ENCODE assay signal across 5 fruit fly cellular contexts in genomic region chr3R:17018902-17019527, dm6.
TF ChIP-seq lines count a peak whose summit lies in the region.

No protein-coding gene starts in this region.

- no peak for TF ChIP-seq CTCF in whole organism, embryonic (GFP tag; optimal IDR thresholded peaks at IDR 0.05; lab: Kevin White, UChicago)

TF ChIP-seq in whole organism, adult, 20 proteins besides CTCF, POLR2A, EP300 and RAD21:
- TF ChIP-seq CG33017 (tag; optimal IDR thresholded peaks at IDR 0.05; lab: Kevin White, UChicago) = no peak
- TF ChIP-seq CG5204 (GFP tag; optimal IDR thresholded peaks at IDR 0.05; lab: Kevin White, UChicago) = peak; percentile 7
- TF ChIP-seq kay (GFP tag; lab: Kevin White, UChicago; ENCODE audit: borderline replicate concordance) = peak; percentile 36
- no peak for TF ChIP-seq cic (GFP tag; optimal IDR thresholded peaks at IDR 0.05; lab: Kevin White, UChicago)
- TF ChIP-seq toe (GFP tag; optimal IDR thresholded peaks at IDR 0.05; lab: Kevin White, UChicago) = no peak
- no peak for TF ChIP-seq cnc (optimal IDR thresholded peaks at IDR 0.05; lab: Kevin White, UChicago)
TF ChIP-seq in whole organism, adult: peak in this region for 2.

TF ChIP-seq in whole organism, embryonic, 481 proteins besides CTCF, POLR2A, EP300 and RAD21:
- TF ChIP-seq Dfd (GFP tag; optimal IDR thresholded peaks at IDR 0.05; lab: Kevin White, UChicago) (no peak), Ets65A (GFP tag; lab: Kevin White, UChicago) (peak; percentile 55)

TF ChIP-seq in whole organism, prepupa, 60 proteins besides CTCF, POLR2A, EP300 and RAD21 (continues in another document):
- TF ChIP-seq CG32006 (GFP tag; optimal IDR thresholded peaks at IDR 0.05; lab: Kevin White, UChicago) (no peak), dac (GFP tag; optimal IDR thresholded peaks at IDR 0.05; lab: Kevin White, UChicago) (no peak), CG34406 (GFP tag; optimal IDR thresholded peaks at IDR 0.05; lab: Kevin White, UChicago) (no peak), CG4318 (GFP tag; optimal IDR thresholded peaks at IDR 0.05; lab: Kevin White, UChicago) (no peak), topi (GFP tag; optimal IDR thresholded peaks at IDR 0.05; lab: Kevin White, UChicago) (no peak), Ets96B (tag; optimal IDR thresholded peaks at IDR 0.05; lab: Kevin White, UChicago) (peak; percentile 48), Eip78C (GFP tag; lab: Kevin White, UChicago) (peak; percentile 78), Smox (GFP tag; optimal IDR thresholded peaks at IDR 0.05; lab: Kevin White, UChicago) (no peak), salr (GFP tag; optimal IDR thresholded peaks at IDR 0.05; lab: Kevin White, UChicago) (peak in 1 of 2 experiments; percentile 13), CG11294 (GFP tag; IDR thresholded peaks at IDR 0.05; lab: Robert Waterston, UW) (no peak), CG31627 (GFP tag; optimal IDR thresholded peaks at IDR 0.05; lab: Kevin White, UChicago) (no peak), CG1621 (tag; optimal IDR thresholded peaks at IDR 0.05; lab: Kevin White, UChicago) (peak; percentile 26), CG8632 (GFP tag; optimal IDR thresholded peaks at IDR 0.05; lab: Kevin White, UChicago) (peak; percentile 1), Eip93F (GFP tag; optimal IDR thresholded peaks at IDR 0.05; lab: Kevin White, UChicago) (no peak), CG6276 (GFP tag; optimal IDR thresholded peaks at IDR 0.05; lab: Kevin White, UChicago) (no peak), CG8119 (GFP tag; IDR thresholded peaks at IDR 0.05; lab: Robert Waterston, UW) (no peak), Blimp-1 (GFP tag; optimal IDR thresholded peaks at IDR 0.05; lab: Kevin White, UChicago) (no peak), Hr4 (GFP tag; optimal IDR thresholded peaks at IDR 0.05; lab: Kevin White, UChicago) (peak; percentile 22), CG9139 (GFP tag; optimal IDR thresholded peaks at IDR 0.05; lab: Kevin White, UChicago) (peak; percentile 56), Lpt (GFP tag; optimal IDR thresholded peaks at IDR 0.05; lab: Kevin White, UChicago) (no peak), CG6808 (GFP tag; optimal IDR thresholded peaks at IDR 0.05; lab: Kevin White, UChicago) (peak; percentile 63), CG6163 (GFP tag; IDR thresholded peaks at IDR 0.05; lab: Robert Waterston, UW) (no peak), achi (GFP tag; optimal IDR thresholded peaks at IDR 0.05; lab: Kevin White, UChicago) (peak; percentile 31), CG10631 (GFP tag; optimal IDR thresholded peaks at IDR 0.05; lab: Kevin White, UChicago) (peak; percentile 31), svp (GFP tag; lab: Kevin White, UChicago) (peak; percentile 97), Sox14 (GFP tag; optimal IDR thresholded peaks at IDR 0.05; lab: Kevin White, UChicago) (no peak), esn (GFP tag; optimal IDR thresholded peaks at IDR 0.05; lab: Kevin White, UChicago) (no peak), Sox15 (GFP tag; optimal IDR thresholded peaks at IDR 0.05; lab: Kevin White, UChicago) (no peak), CG6854 (GFP tag; optimal IDR thresholded peaks at IDR 0.05; lab: Kevin White, UChicago) (no peak)

TF ChIP-seq in whole organism, pupa, 21 proteins besides CTCF, POLR2A, EP300 and RAD21:
- no peak for TF ChIP-seq D1 (tag; optimal IDR thresholded peaks at IDR 0.05; lab: Kevin White, UChicago)
- 0 out of 3 replicates have a peak, but pooled peaks have one; percentile 17 for TF ChIP-seq CG4496 (GFP tag; IDR thresholded peaks at IDR 0.05; lab: Robert Waterston, UW)
- no peak for TF ChIP-seq Ets98B (GFP tag; IDR thresholded peaks at IDR 0.05; lab: Robert Waterston, UW)
- peak; percentile 47 for TF ChIP-seq CG14655 (GFP tag; optimal IDR thresholded peaks at IDR 0.05; lab: Kevin White, UChicago)
- TF ChIP-seq CG8159 (tag; optimal IDR thresholded peaks at IDR 0.05; lab: Kevin White, UChicago) = peak; percentile 51
- TF ChIP-seq Pif1B (GFP tag; optimal IDR thresholded peaks at IDR 0.05; lab: Kevin White, UChicago) = no peak
- no peak for TF ChIP-seq CG10348 (GFP tag; IDR thresholded peaks at IDR 0.05; lab: Robert Waterston, UW)
- TF ChIP-seq CG32121 (GFP tag; IDR thresholded peaks at IDR 0.05; lab: Robert Waterston, UW) = no peak
- no peak for TF ChIP-seq Snoo (tag; optimal IDR thresholded peaks at IDR 0.05; lab: Kevin White, UChicago)
- TF ChIP-seq Pif1A (GFP tag; optimal IDR thresholded peaks at IDR 0.05; lab: Kevin White, UChicago) = peak; percentile 6
- peak; percentile 22 for TF ChIP-seq CG17806 (tag; optimal IDR thresholded peaks at IDR 0.05; lab: Kevin White, UChicago)
- peak; percentile 53 for TF ChIP-seq gl (tag; optimal IDR thresholded peaks at IDR 0.05; lab: Kevin White, UChicago)
- peak; percentile 8 for TF ChIP-seq CG8301 (tag; optimal IDR thresholded peaks at IDR 0.05; lab: Kevin White, UChicago)
- no peak for TF ChIP-seq CG15710 (tag; optimal IDR thresholded peaks at IDR 0.05; lab: Kevin White, UChicago)
- TF ChIP-seq EcR (GFP tag; optimal IDR thresholded peaks at IDR 0.05; lab: Kevin White, UChicago) = peak; percentile 76
- TF ChIP-seq CG13204 (GFP tag; optimal IDR thresholded peaks at IDR 0.05; lab: Kevin White, UChicago) = peak; percentile 33
- TF ChIP-seq CG9948 (tag; optimal IDR thresholded peaks at IDR 0.05; lab: Kevin White, UChicago) = peak; percentile 19
- TF ChIP-seq fd96Ca (GFP tag; IDR thresholded peaks at IDR 0.05; lab: Robert Waterston, UW) = no peak
- no peak for TF ChIP-seq rn (GFP tag; IDR thresholded peaks at IDR 0.05; lab: Robert Waterston, UW)

TF ChIP-seq in whole organism, wandering third instar larva, 38 proteins besides CTCF, POLR2A, EP300 and RAD21:
- TF ChIP-seq Rel (GFP tag; optimal IDR thresholded peaks at IDR 0.05; lab: Kevin White, UChicago) (no peak), Rel (tag; optimal IDR thresholded peaks at IDR 0.05; lab: Kevin White, UChicago) (peak; percentile 39), dsf (GFP tag; optimal IDR thresholded peaks at IDR 0.05; lab: Kevin White, UChicago; ENCODE audit: borderline replicate concordance) (no peak)
TF ChIP-seq in whole organism, wandering third instar larva: peak in this region for 1.
